Fruit fly (Drosophila melanogaster) whole organism, embryonic: ENCODE results near the gene CG8563.
A peak's percentile ranks its signal among the peaks of the same experiment; 100 is the strongest.

Experiments used
- CG12391 ChIP-seq: fragments of 200-800 bp; sonication (Bioruptor generic); optimal IDR thresholded peaks from 3 replicates; lab custom pipeline; 2018; ENCODE audit warnings: missing biosample characterization, mild to moderate bottlenecking, missing genetic modification characterization, moderate library complexity
- CG12744 ChIP-seq: fragments of 200-800 bp; sonication (Bioruptor generic); optimal IDR thresholded peaks from 2 replicates; lab custom pipeline; 2016; ENCODE audit warnings: missing biosample characterization, missing genetic modification characterization
- CG13424 ChIP-seq: fragments of 200-800 bp; sonication (Bioruptor generic); optimal IDR thresholded peaks from 2 replicates; lab custom pipeline; 2019; ENCODE audit warnings: missing biosample characterization, mild to moderate bottlenecking, missing genetic modification characterization, moderate library complexity
- CG14441 ChIP-seq: fragments of 200-800 bp; sonication (Bioruptor generic); IDR thresholded peaks from 2 replicates; pipeline ENCODE4 v1.3.6; 2022; ENCODE audit warnings: missing biosample characterization, missing genetic modification characterization
- CG15073 ChIP-seq: fragments of 200-800 bp; sonication (Bioruptor generic); optimal IDR thresholded peaks from 2 replicates; lab custom pipeline; 2016; ENCODE audit warnings: missing biosample characterization, missing genetic modification characterization
- CG15601 ChIP-seq: fragments of 200-800 bp; sonication (Bioruptor generic); optimal IDR thresholded peaks from 3 replicates; lab custom pipeline; 2019; ENCODE audit warnings: missing biosample characterization, mild to moderate bottlenecking, missing genetic modification characterization, moderate library complexity
- CG2678 ChIP-seq: fragments of 200-800 bp; sonication (Bioruptor generic); optimal IDR thresholded peaks from 3 replicates; lab custom pipeline; 2019; ENCODE audit warnings: missing biosample characterization, mild to moderate bottlenecking, missing genetic modification characterization, moderate library complexity
- CG34376 ChIP-seq: fragments of 200-800 bp; sonication (Bioruptor generic); optimal IDR thresholded peaks from 2 replicates; lab custom pipeline; 2018; ENCODE audit warnings: missing biosample characterization, mild to moderate bottlenecking, missing genetic modification characterization
- CG4282 ChIP-seq: fragments of 200-800 bp; sonication (Bioruptor generic); optimal IDR thresholded peaks from 2 replicates; lab custom pipeline; 2016; ENCODE audit warnings: missing biosample characterization, missing genetic modification characterization
- CG5245 ChIP-seq: fragments of 200-800 bp; sonication (Bioruptor generic); optimal IDR thresholded peaks from 3 replicates; lab custom pipeline; 2016; ENCODE audit warnings: missing biosample characterization, missing genetic modification characterization
- CG7357 ChIP-seq: fragments of 200-800 bp; sonication (Bioruptor generic); IDR thresholded peaks from 3 replicates; pipeline ENCODE4 v1.3.6; 2022; ENCODE audit warnings: missing biosample characterization, missing genetic modification characterization
- CG8359 ChIP-seq: fragments of 200-800 bp; sonication (Bioruptor generic); optimal IDR thresholded peaks from 2 replicates; lab custom pipeline; 2017; ENCODE audit warnings: missing biosample characterization, mild to moderate bottlenecking, missing genetic modification characterization, borderline replicate concordance
- CG8924 ChIP-seq: fragments of 200-800 bp; optimal IDR thresholded peaks from 3 replicates; lab custom pipeline; 2019; ENCODE audit warnings: missing biosample characterization, mild to moderate bottlenecking, missing genetic modification characterization, moderate library complexity
- CoRest ChIP-seq: fragments of 200-800 bp; sonication (Bioruptor generic); optimal IDR thresholded peaks from 3 replicates; lab custom pipeline; 2018; ENCODE audit warnings: missing biosample characterization, mild to moderate bottlenecking, missing genetic modification characterization, moderate library complexity
- D19B ChIP-seq: fragments of 200-800 bp; sonication (Bioruptor generic); optimal IDR thresholded peaks from 2 replicates; lab custom pipeline; 2017; ENCODE audit warnings: missing biosample characterization, mild to moderate bottlenecking, missing genetic modification characterization
- Dbx ChIP-seq: fragments of 200-800 bp; sonication (Bioruptor generic); IDR thresholded peaks from 3 replicates; pipeline ENCODE4 v1.3.6; 2022; ENCODE audit warnings: missing biosample characterization, missing genetic modification characterization
- Dek ChIP-seq: fragments of 200-800 bp; sonication (Bioruptor generic); optimal IDR thresholded peaks from 3 replicates; lab custom pipeline; 2019; ENCODE audit warnings: missing biosample characterization, mild to moderate bottlenecking, missing genetic modification characterization, moderate library complexity
- Dip2 ChIP-seq: fragments of 200-800 bp; sonication (Bioruptor generic); IDR thresholded peaks from 2 replicates; pipeline ENCODE4 v1.3.6; 2022; ENCODE audit warnings: missing biosample characterization, missing genetic modification characterization
- Dref ChIP-seq: fragments of 200-800 bp; sonication (Bioruptor generic); IDR thresholded peaks from 2 replicates; pipeline ENCODE4 v1.3.6; 2022; ENCODE audit warnings: missing biosample characterization, missing genetic modification characterization
- Drgx ChIP-seq: fragments of 200-800 bp; sonication (Bioruptor generic); IDR thresholded peaks from 2 replicates; pipeline ENCODE4 v1.3.6; 2022; ENCODE audit warnings: missing biosample characterization, missing genetic modification characterization
- Fer3 ChIP-seq: fragments of 200-800 bp; sonication (Bioruptor generic); optimal IDR thresholded peaks from 2 replicates; lab custom pipeline; 2018; ENCODE audit warnings: missing biosample characterization, mild to moderate bottlenecking, missing genetic modification characterization, moderate library complexity
- Hand ChIP-seq: fragments of 200-800 bp; sonication (Bioruptor generic); optimal IDR thresholded peaks from 2 replicates; lab custom pipeline; 2017; ENCODE audit warnings: mild to moderate bottlenecking, missing biosample characterization, missing genetic modification reagents, missing genetic modification characterization
- NK7.1 ChIP-seq: fragments of 200-800 bp; sonication (Bioruptor generic); optimal IDR thresholded peaks from 3 replicates; lab custom pipeline; 2016; ENCODE audit warnings: missing biosample characterization, missing genetic modification characterization
- Sox100B ChIP-seq: fragments of 200-800 bp; sonication (Bioruptor generic); optimal IDR thresholded peaks from 3 replicates; lab custom pipeline; 2018; ENCODE audit warnings: missing biosample characterization, mild to moderate bottlenecking, missing genetic modification characterization
- Spps ChIP-seq: fragments of 200-800 bp; sonication (Bioruptor generic); optimal IDR thresholded peaks from 2 replicates; lab custom pipeline; 2018; ENCODE audit warnings: missing biosample characterization, mild to moderate bottlenecking, missing genetic modification characterization
- Sry-δ ChIP-seq: fragments of 200-800 bp; sonication (Bioruptor generic); optimal IDR thresholded peaks from 2 replicates; lab custom pipeline; 2016; ENCODE audit warnings: missing biosample characterization, missing genetic modification characterization
- Ssrp ChIP-seq: fragments of 200-800 bp; sonication (Bioruptor generic); optimal IDR thresholded peaks from 2 replicates; lab custom pipeline; 2018; ENCODE audit warnings: missing biosample characterization, mild to moderate bottlenecking, missing genetic modification characterization, moderate library complexity
- Taf1 ChIP-seq: fragments of 200-800 bp; sonication (Bioruptor generic); IDR thresholded peaks from 2 replicates; pipeline ENCODE4 v1.3.6; 2022; ENCODE audit warnings: missing biosample characterization, missing genetic modification characterization
- abd-A ChIP-seq: fragments of 200-800 bp; sonication (Bioruptor generic); optimal IDR thresholded peaks from 3 replicates; lab custom pipeline; 2019; ENCODE audit warnings: missing biosample characterization, mild to moderate bottlenecking, missing genetic modification characterization, moderate library complexity
- al ChIP-seq: fragments of 200-800 bp; sonication (Bioruptor generic); IDR thresholded peaks from 2 replicates; pipeline ENCODE4 v1.3.6; 2022; ENCODE audit warnings: missing biosample characterization, missing genetic modification characterization
- ato ChIP-seq: fragments of 200-800 bp; sonication (Bioruptor generic); IDR thresholded peaks from 2 replicates; pipeline ENCODE4 v1.3.6; 2022; ENCODE audit warnings: missing biosample characterization, missing genetic modification characterization; ENCODE audit not compliant: partially characterized antibody
- bab2 ChIP-seq: fragments of 200-800 bp; sonication (Bioruptor generic); optimal IDR thresholded peaks from 2 replicates; lab custom pipeline; 2016; ENCODE audit warnings: missing biosample characterization, missing genetic modification characterization
- br ChIP-seq: fragments of >200 bp; optimal IDR thresholded peaks from 2 replicates; lab custom pipeline; 2017
- ci ChIP-seq: fragments of 200-800 bp; sonication (Bioruptor generic); IDR thresholded peaks from 3 replicates; pipeline ENCODE4 v1.3.6; 2022; ENCODE audit warnings: missing biosample characterization, missing genetic modification characterization
- croc ChIP-seq: fragments of 200-800 bp; sonication (Bioruptor generic); conservative IDR thresholded peaks from 3 replicates; pipeline ENCODE4 v1.3.6; 2022; ENCODE audit warnings: missing biosample characterization, missing genetic modification characterization
- exex ChIP-seq: fragments of 200-800 bp; sonication (Bioruptor generic); optimal IDR thresholded peaks from 4 replicates; lab custom pipeline; 2018; ENCODE audit warnings: missing biosample characterization, mild to moderate bottlenecking, missing genetic modification characterization, moderate library complexity
- eyg ChIP-seq: fragments of 200-800 bp; sonication (Bioruptor generic); optimal IDR thresholded peaks from 3 replicates; lab custom pipeline; 2016; ENCODE audit warnings: missing biosample characterization, missing genetic modification characterization
- fd64A ChIP-seq: fragments of 200-800 bp; sonication (Bioruptor generic); optimal IDR thresholded peaks from 3 replicates; lab custom pipeline; 2018; ENCODE audit warnings: missing biosample characterization, mild to moderate bottlenecking, missing genetic modification characterization
- grn ChIP-seq: fragments of 200-800 bp; sonication (Bioruptor generic); optimal IDR thresholded peaks from 3 replicates; lab custom pipeline; 2017; ENCODE audit warnings: missing biosample characterization, missing genetic modification characterization
- org-1 ChIP-seq: fragments of 200-800 bp; sonication (Bioruptor generic); optimal IDR thresholded peaks from 2 replicates; lab custom pipeline; 2017; ENCODE audit warnings: missing biosample characterization, missing genetic modification characterization
- pzg ChIP-seq: fragments of 200-800 bp; sonication (Bioruptor generic); optimal IDR thresholded peaks from 3 replicates; lab custom pipeline; 2018; ENCODE audit warnings: missing biosample characterization, mild to moderate bottlenecking, missing genetic modification characterization, moderate library complexity
- row ChIP-seq: fragments of 200-800 bp; sonication (Bioruptor generic); IDR thresholded peaks from 3 replicates; pipeline ENCODE4 v1.3.6; 2022; ENCODE audit warnings: missing biosample characterization, missing genetic modification characterization
- sc ChIP-seq, 3 experiments: fragments of >200 bp in 2 of 3; fragments of 200-800 bp in 1 of 3; sonication (Bioruptor generic) in 1 of 3; optimal IDR thresholded peaks; 2 replicates in 2 of 3; 3 replicates in 1 of 3; lab custom pipeline; 2017; ENCODE audit warnings: mild to moderate bottlenecking in 1 of 3, missing biosample characterization in 1 of 3, missing genetic modification characterization in 1 of 3, missing genetic modification reagents in 1 of 3
- sens-2 ChIP-seq: fragments of 200-800 bp; sonication (Bioruptor generic); IDR thresholded peaks from 2 replicates; pipeline ENCODE4 v1.3.6; 2022; ENCODE audit warnings: missing biosample characterization, missing genetic modification characterization
- tna ChIP-seq: fragments of 200-800 bp; sonication (Bioruptor generic); IDR thresholded peaks from 2 replicates; pipeline ENCODE4 v1.3.6; 2022; ENCODE audit warnings: missing biosample characterization, missing genetic modification characterization; ENCODE audit not compliant: partially characterized antibody
- toy ChIP-seq: fragments of 200-800 bp; sonication (Bioruptor generic); IDR thresholded peaks from 2 replicates; pipeline ENCODE4 v1.3.6; 2022; ENCODE audit warnings: missing biosample characterization, missing genetic modification characterization
- trh ChIP-seq: fragments of 200-800 bp; sonication (Bioruptor generic); optimal IDR thresholded peaks from 2 replicates; lab custom pipeline; 2016; ENCODE audit warnings: missing biosample characterization, missing genetic modification characterization
- tup ChIP-seq: fragments of 200-800 bp; sonication (Bioruptor generic); optimal IDR thresholded peaks from 2 replicates; lab custom pipeline; 2016; ENCODE audit warnings: missing biosample characterization, mild to moderate bottlenecking, missing genetic modification characterization, moderate library complexity
- unc-4 ChIP-seq: fragments of 200-800 bp; sonication (Bioruptor generic); IDR thresholded peaks from 2 replicates; pipeline ENCODE4 v1.3.6; 2022; ENCODE audit warnings: missing biosample characterization, missing genetic modification characterization; ENCODE audit not compliant: partially characterized antibody
- vfl ChIP-seq: fragments of 200-800 bp; sonication (Bioruptor generic); optimal IDR thresholded peaks from 2 replicates; lab custom pipeline; 2016; ENCODE audit warnings: missing biosample characterization, missing genetic modification characterization

Gene CG8563

dm6 chr3L:7370231-7370882 lies 20.2 kb upstream of the CG8563 start (continued):
- TF ChIP-seq eyg (GFP tag; lab: Kevin White, UChicago) (no peak), trh (no peak), grn (GFP tag; lab: Kevin White, UChicago) (no peak), org-1 (GFP tag; lab: Kevin White, UChicago) (no peak), toy (GFP tag; lab: Robert Waterston, UW) (no peak), br (lab: Kevin White, UChicago) (no peak), Dref (no peak), Hand (GFP tag; lab: Kevin White, UChicago) (no peak), pzg (GFP tag; lab: Kevin White, UChicago) (peak; percentile 12), bab2 (GFP tag; lab: Kevin White, UChicago) (no peak), NK7.1 (GFP tag; lab: Kevin White, UChicago) (no peak), CG7357 (GFP tag; lab: Robert Waterston, UW) (no peak), CG12391 (tag; lab: Kevin White, UChicago) (no peak), Ssrp (tag; lab: Kevin White, UChicago) (no peak), tup (GFP tag; lab: Kevin White, UChicago) (no peak), abd-A (no peak), tna (GFP tag; lab: Robert Waterston, UW) (no peak; the same call in 1 of the 2 replicates), ato (GFP tag; lab: Robert Waterston, UW) (0 out of 2 replicates have a peak, but pooled peaks have one; percentile 24), Fer3 (tag; lab: Kevin White, UChicago) (no peak), D19B (GFP tag; lab: Kevin White, UChicago) (no peak), CG14441 (no peak), CG15601 (tag; lab: Kevin White, UChicago) (no peak), CG5245 (GFP tag; lab: Kevin White, UChicago) (no peak), CG12744 (GFP tag; lab: Kevin White, UChicago) (no peak), CG34376 (peak; percentile 7), CG8924 (tag; lab: Kevin White, UChicago) (peak; percentile 56), Taf1 (GFP tag; lab: Robert Waterston, UW) (no peak), Dip2 (GFP tag; lab: Robert Waterston, UW) (no peak), CG13424 (tag; lab: Kevin White, UChicago) (no peak), unc-4 (GFP tag; lab: Robert Waterston, UW) (no peak), CG2678 (tag; lab: Kevin White, UChicago) (no peak), CoRest (tag; lab: Kevin White, UChicago) (no peak), CG4282 (GFP tag; lab: Kevin White, UChicago) (no peak), fd64A (GFP tag; lab: Kevin White, UChicago) (no peak), CG8359 (no peak), sc (optimal IDR thresholded peaks at IDR 0.05; lab: Kevin White, UChicago) (no peak), sc (GFP tag; optimal IDR thresholded peaks at IDR 0.05; lab: Kevin White, UChicago) (no peak), croc (no peak), sens-2 (GFP tag; lab: Robert Waterston, UW) (no peak), vfl (GFP tag; lab: Kevin White, UChicago) (no peak), CG15073 (GFP tag; lab: Kevin White, UChicago) (no peak), row (GFP tag; lab: Robert Waterston, UW) (no peak), Sox100B (no peak), Sry-δ (no peak), Spps (tag; lab: Kevin White, UChicago) (no peak), al (GFP tag; lab: Robert Waterston, UW) (no peak), ci (GFP tag; lab: Robert Waterston, UW) (no peak), Dbx (no peak), Drgx (no peak), Dek (no peak), exex (peak; percentile 5)
